Fruit fly (Drosophila melanogaster): Measurements from ENCODE around the gene Lint-O.

dm6 chrX:2653533-2654296, 44.8 kb upstream of the Lint-O start:
- no peak for TF ChIP-seq CG10209 (GFP tag; optimal IDR thresholded peaks at IDR 0.05)
- TF ChIP-seq Hr39 (optimal IDR thresholded peaks at IDR 0.05), result no peak
- TF ChIP-seq Sry-β (GFP tag; optimal IDR thresholded peaks at IDR 0.05), result peak; percentile 5
- no peak for TF ChIP-seq tup (GFP tag; optimal IDR thresholded peaks at IDR 0.05)
- TF ChIP-seq hkb (optimal IDR thresholded peaks at IDR 0.05), result no peak
- no peak for TF ChIP-seq hkb (GFP tag; IDR thresholded peaks at IDR 0.05)
- no peak for TF ChIP-seq az2 (GFP tag; optimal IDR thresholded peaks at IDR 0.05)
- no peak for TF ChIP-seq Dip2 (GFP tag; IDR thresholded peaks at IDR 0.05)
- TF ChIP-seq CG16813 (GFP tag; IDR thresholded peaks at IDR 0.05; ENCODE audit: partially characterized antibody), result no peak
- TF ChIP-seq peb (GFP tag; IDR thresholded peaks at IDR 0.05), result no peak
- TF ChIP-seq hb (GFP tag; IDR thresholded peaks at IDR 0.05; ENCODE audit: partially characterized antibody), result no peak
- TF ChIP-seq twi (tag; optimal IDR thresholded peaks at IDR 0.05), result no peak
- TF ChIP-seq h (optimal IDR thresholded peaks at IDR 0.05), result no peak
- TF ChIP-seq bbx (GFP tag; IDR thresholded peaks at IDR 0.05; ENCODE audit: partially characterized antibody), result no peak
- TF ChIP-seq CG17328 (GFP tag; IDR thresholded peaks at IDR 0.05), result no peak
